In the genomic region with DNA sequence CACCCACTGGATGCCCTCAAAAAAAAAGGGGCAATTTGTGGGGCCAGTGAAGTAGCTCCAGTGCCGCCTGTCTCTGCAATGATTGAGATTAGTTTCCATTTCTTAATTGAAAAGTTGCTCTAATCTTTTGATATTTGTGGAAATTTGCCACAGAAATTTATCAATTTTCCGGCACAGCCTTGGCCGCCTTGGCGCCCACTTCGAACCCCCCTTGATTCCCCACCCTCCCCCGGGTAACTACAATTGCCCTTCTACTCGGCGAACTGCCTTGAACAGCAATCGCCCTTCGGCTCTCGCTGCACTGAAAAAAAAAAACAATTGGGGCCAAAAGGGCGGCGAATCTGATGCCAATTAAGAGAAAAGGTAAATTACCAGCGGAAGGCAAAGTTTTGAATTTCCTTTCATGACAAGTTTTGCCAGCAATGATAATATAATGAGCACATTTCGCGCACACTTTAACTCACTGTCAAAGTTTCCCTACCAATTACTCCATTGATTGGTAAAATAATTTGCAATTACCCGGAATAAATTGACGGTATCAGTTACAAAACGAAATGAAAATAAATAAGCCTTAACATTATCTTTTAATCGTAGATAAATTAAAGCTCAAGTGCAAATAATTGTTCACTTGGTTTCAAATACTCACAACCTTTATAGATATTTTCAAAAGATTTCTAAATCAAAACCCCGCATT, we compare ENCODE assay signal across 1 fruit fly cellular context.
TF ChIP-seq lines count a peak whose summit lies in the region.

No protein-coding gene starts in this region.

TF ChIP-seq in whole organism, embryonic, 481 proteins besides CTCF, POLR2A, EP300 and RAD21 (continued from another document):
- TF ChIP-seq rib (GFP tag; IDR thresholded peaks at IDR 0.05; lab: Robert Waterston, UW) (no peak), nmo (GFP tag; optimal IDR thresholded peaks at IDR 0.05; lab: Kevin White, UChicago) (peak; percentile 53), CG8924 (tag; optimal IDR thresholded peaks at IDR 0.05; lab: Kevin White, UChicago) (peak; percentile 12), CG10267 (tag; optimal IDR thresholded peaks at IDR 0.05; lab: Kevin White, UChicago) (peak; percentile 8), CG3838 (GFP tag; optimal IDR thresholded peaks at IDR 0.05; lab: Kevin White, UChicago) (no peak), Sox102F (GFP tag; optimal IDR thresholded peaks at IDR 0.05; lab: Kevin White, UChicago) (no peak), Poxn (GFP tag; IDR thresholded peaks at IDR 0.05; lab: Robert Waterston, UW) (no peak), D (optimal IDR thresholded peaks at IDR 0.05; lab: Kevin White, UChicago) (no peak), D (GFP tag; optimal IDR thresholded peaks at IDR 0.05; lab: Kevin White, UChicago) (peak; percentile 46), lmd (GFP tag; IDR thresholded peaks at IDR 0.05; lab: Robert Waterston, UW) (peak; percentile 44), Ets65A (GFP tag; lab: Kevin White, UChicago) (peak; percentile 80), Tbp (GFP tag; optimal IDR thresholded peaks at IDR 0.05; lab: Kevin White, UChicago) (no peak), cwo (GFP tag; optimal IDR thresholded peaks at IDR 0.05; lab: Kevin White, UChicago) (peak; percentile 0), ttk (GFP tag; IDR thresholded peaks at IDR 0.05; lab: Robert Waterston, UW) (no peak), zf30C (GFP tag; optimal IDR thresholded peaks at IDR 0.05; lab: Kevin White, UChicago) (peak; percentile 11), CG8765 (GFP tag; IDR thresholded peaks at IDR 0.05; lab: Robert Waterston, UW) (no peak), CG8359 (GFP tag; optimal IDR thresholded peaks at IDR 0.05; lab: Kevin White, UChicago; ENCODE audit: borderline replicate concordance) (no peak), dm (GFP tag; optimal IDR thresholded peaks at IDR 0.05; lab: Kevin White, UChicago) (no peak), prd (optimal IDR thresholded peaks at IDR 0.05; lab: Kevin White, UChicago) (no peak), prd (GFP tag; IDR thresholded peaks at IDR 0.05; lab: Robert Waterston, UW) (peak; percentile 41; the same call in 1 of the 3 replicates), gem (tag; optimal IDR thresholded peaks at IDR 0.05; lab: Kevin White, UChicago) (peak; percentile 57), CG10147 (GFP tag; optimal IDR thresholded peaks at IDR 0.05; lab: Kevin White, UChicago) (peak; percentile 12), Dll (GFP tag; IDR thresholded peaks at IDR 0.05; lab: Robert Waterston, UW; ENCODE audit: partially characterized antibody) (no peak), CG18619 (GFP tag; optimal IDR thresholded peaks at IDR 0.05; lab: Kevin White, UChicago) (peak; percentile 5), org-1 (GFP tag; optimal IDR thresholded peaks at IDR 0.05; lab: Kevin White, UChicago) (peak; percentile 26), HHEX (GFP tag; optimal IDR thresholded peaks at IDR 0.05; lab: Kevin White, UChicago) (peak; percentile 6), Hr39 (optimal IDR thresholded peaks at IDR 0.05; lab: Kevin White, UChicago) (no peak), pita (GFP tag; optimal IDR thresholded peaks at IDR 0.05; lab: Kevin White, UChicago) (no peak), tio (GFP tag; optimal IDR thresholded peaks at IDR 0.05; lab: Kevin White, UChicago) (peak; percentile 6), her (GFP tag; optimal IDR thresholded peaks at IDR 0.05; lab: Kevin White, UChicago) (no peak), CG32532 (GFP tag; IDR thresholded peaks at IDR 0.05; lab: Robert Waterston, UW) (no peak), Hand (GFP tag; optimal IDR thresholded peaks at IDR 0.05; lab: Kevin White, UChicago) (peak; percentile 11), Blimp-1 (GFP tag; optimal IDR thresholded peaks at IDR 0.05; lab: Kevin White, UChicago) (peak; percentile 15), Hr3 (GFP tag; optimal IDR thresholded peaks at IDR 0.05; lab: Kevin White, UChicago) (peak; percentile 17), CG4328 (GFP tag; optimal IDR thresholded peaks at IDR 0.05; lab: Kevin White, UChicago) (peak; percentile 7), CG31441 (GFP tag; IDR thresholded peaks at IDR 0.05; lab: Robert Waterston, UW) (peak; percentile 35; the same call in 1 of the 2 replicates), CG10979 (tag; optimal IDR thresholded peaks at IDR 0.05; lab: Kevin White, UChicago) (peak; percentile 44), sr (GFP tag; IDR thresholded peaks at IDR 0.05; lab: Robert Waterston, UW) (peak; percentile 58; the same call in 2 of the 3 replicates), dmrt99B (tag; optimal IDR thresholded peaks at IDR 0.05; lab: Kevin White, UChicago) (peak; percentile 60), nerfin-1 (tag; optimal IDR thresholded peaks at IDR 0.05; lab: Kevin White, UChicago) (peak; percentile 15), chn (GFP tag; optimal IDR thresholded peaks at IDR 0.05; lab: Kevin White, UChicago) (no peak), ac (GFP tag; optimal IDR thresholded peaks at IDR 0.05; lab: Kevin White, UChicago) (no peak), ftz-f1 (GFP tag; optimal IDR thresholded peaks at IDR 0.05; lab: Kevin White, UChicago) (no peak), oc (tag; optimal IDR thresholded peaks at IDR 0.05; lab: Kevin White, UChicago) (no peak), CG9727 (GFP tag; optimal IDR thresholded peaks at IDR 0.05; lab: Kevin White, UChicago) (peak; percentile 16), CG2712 (tag; optimal IDR thresholded peaks at IDR 0.05; lab: Kevin White, UChicago) (peak; percentile 24), D19B (GFP tag; optimal IDR thresholded peaks at IDR 0.05; lab: Kevin White, UChicago) (peak; percentile 7), tin (GFP tag; optimal IDR thresholded peaks at IDR 0.05; lab: Kevin White, UChicago) (peak; percentile 43), CG17361 (GFP tag; IDR thresholded peaks at IDR 0.05; lab: Robert Waterston, UW) (peak; percentile 49; the same call in 2 of the 3 replicates), sens (GFP tag; lab: Kevin White, UChicago) (peak; percentile 73), slp2 (GFP tag; optimal IDR thresholded peaks at IDR 0.05; lab: Kevin White, UChicago) (peak; percentile 30), Ssrp (tag; optimal IDR thresholded peaks at IDR 0.05; lab: Kevin White, UChicago) (peak; percentile 29), Dad (GFP tag; optimal IDR thresholded peaks at IDR 0.05; lab: Kevin White, UChicago) (no peak), luna (GFP tag; optimal IDR thresholded peaks at IDR 0.05; lab: Kevin White, UChicago) (no peak), ash1 (GFP tag; optimal IDR thresholded peaks at IDR 0.05; lab: Kevin White, UChicago) (no peak), CG30403 (GFP tag; optimal IDR thresholded peaks at IDR 0.05; lab: Kevin White, UChicago) (peak; percentile 38), unc-4 (GFP tag; IDR thresholded peaks at IDR 0.05; lab: Robert Waterston, UW; ENCODE audit: partially characterized antibody) (no peak), Sox100B (GFP tag; optimal IDR thresholded peaks at IDR 0.05; lab: Kevin White, UChicago) (peak; percentile 67), CG1024 (GFP tag; IDR thresholded peaks at IDR 0.05; lab: Robert Waterston, UW) (no peak), fd96Cb (tag; optimal IDR thresholded peaks at IDR 0.05; lab: Kevin White, UChicago) (peak; percentile 32), Med (GFP tag; lab: Kevin White, UChicago) (peak; percentile 63), Oli (tag; optimal IDR thresholded peaks at IDR 0.05; lab: Kevin White, UChicago) (peak; percentile 31), CG17385 (GFP tag; optimal IDR thresholded peaks at IDR 0.05; lab: Kevin White, UChicago) (peak; percentile 39), pb (GFP tag; optimal IDR thresholded peaks at IDR 0.05; lab: Kevin White, UChicago) (peak; percentile 12), Meics (GFP tag; optimal IDR thresholded peaks at IDR 0.05; lab: Kevin White, UChicago) (peak; percentile 12), CG4424 (GFP tag; optimal IDR thresholded peaks at IDR 0.05; lab: Kevin White, UChicago) (peak; percentile 44), pfk (GFP tag; optimal IDR thresholded peaks at IDR 0.05; lab: Kevin White, UChicago) (no peak), Atf6 (GFP tag; IDR thresholded peaks at IDR 0.05; lab: Robert Waterston, UW) (no peak), caup (GFP tag; optimal IDR thresholded peaks at IDR 0.05; lab: Kevin White, UChicago; ENCODE audit: severe bottlenecking) (peak; percentile 16), CG7556 (GFP tag; optimal IDR thresholded peaks at IDR 0.05; lab: Kevin White, UChicago) (peak; percentile 65), bsh (GFP tag; optimal IDR thresholded peaks at IDR 0.05; lab: Kevin White, UChicago) (peak in 1 of 2 experiments; percentile 18), Fer2 (tag; optimal IDR thresholded peaks at IDR 0.05; lab: Kevin White, UChicago) (no peak), Hr51 (GFP tag; optimal IDR thresholded peaks at IDR 0.05; lab: Kevin White, UChicago) (peak in 1 of 2 experiments; percentile 35), dpn (GFP tag; optimal IDR thresholded peaks at IDR 0.05; lab: Kevin White, UChicago) (no peak), HLHmδ (GFP tag; optimal IDR thresholded peaks at IDR 0.05; lab: Kevin White, UChicago) (no peak), Nf-YA (GFP tag; IDR thresholded peaks at IDR 0.05; lab: Robert Waterston, UW) (no peak), Asciz (GFP tag; optimal IDR thresholded peaks at IDR 0.05; lab: Kevin White, UChicago) (peak; percentile 19), Sry-δ (GFP tag; optimal IDR thresholded peaks at IDR 0.05; lab: Kevin White, UChicago) (no peak), tgo (GFP tag; IDR thresholded peaks at IDR 0.05; lab: Robert Waterston, UW) (no peak), Kr (GFP tag; optimal IDR thresholded peaks at IDR 0.05; lab: Kevin White, UChicago) (no peak), Side (GFP tag; optimal IDR thresholded peaks at IDR 0.05; lab: Kevin White, UChicago) (no peak), crol (GFP tag; IDR thresholded peaks at IDR 0.05; lab: Robert Waterston, UW) (peak; percentile 73), Chrac-16 (GFP tag; optimal IDR thresholded peaks at IDR 0.05; lab: Kevin White, UChicago) (peak; percentile 28), CG12219 (GFP tag; optimal IDR thresholded peaks at IDR 0.05; lab: Kevin White, UChicago) (peak; percentile 16), CG3281 (GFP tag; optimal IDR thresholded peaks at IDR 0.05; lab: Kevin White, UChicago) (peak; percentile 33), CG1792 (GFP tag; optimal IDR thresholded peaks at IDR 0.05; lab: Kevin White, UChicago) (no peak), NC2β (GFP tag; optimal IDR thresholded peaks at IDR 0.05; lab: Kevin White, UChicago) (peak; percentile 5), CG11504 (tag; optimal IDR thresholded peaks at IDR 0.05; lab: Kevin White, UChicago) (peak; percentile 67), ap (GFP tag; IDR thresholded peaks at IDR 0.05; lab: Robert Waterston, UW) (no peak), pum (GFP tag; optimal IDR thresholded peaks at IDR 0.05; lab: Kevin White, UChicago) (peak; percentile 10), CG14710 (tag; optimal IDR thresholded peaks at IDR 0.05; lab: Kevin White, UChicago) (peak; percentile 22), CG4820 (GFP tag; optimal IDR thresholded peaks at IDR 0.05; lab: Kevin White, UChicago) (no peak), CG11093 (GFP tag; IDR thresholded peaks at IDR 0.05; lab: Robert Waterston, UW) (no peak), CoRest (tag; optimal IDR thresholded peaks at IDR 0.05; lab: Kevin White, UChicago) (peak; percentile 46), Mad (GFP tag; optimal IDR thresholded peaks at IDR 0.05; lab: Kevin White, UChicago) (no peak), CG7839 (tag; optimal IDR thresholded peaks at IDR 0.05; lab: Kevin White, UChicago) (peak; percentile 37), CG11247 (GFP tag; IDR thresholded peaks at IDR 0.05; lab: Robert Waterston, UW) (no peak), cad (GFP tag; optimal IDR thresholded peaks at IDR 0.05; lab: Kevin White, UChicago) (no peak), ind (GFP tag; optimal IDR thresholded peaks at IDR 0.05; lab: Kevin White, UChicago) (peak; percentile 31), CG16815 (GFP tag; optimal IDR thresholded peaks at IDR 0.05; lab: Kevin White, UChicago) (peak; percentile 14), CG15269 (tag; optimal IDR thresholded peaks at IDR 0.05; lab: Kevin White, UChicago) (peak; percentile 50), corto (GFP tag; optimal IDR thresholded peaks at IDR 0.05; lab: Kevin White, UChicago) (no peak), Ptx1 (GFP tag; IDR thresholded peaks at IDR 0.05; lab: Robert Waterston, UW) (0 out of 2 replicates have a peak, but pooled peaks have one; percentile 6), CG12659 (GFP tag; optimal IDR thresholded peaks at IDR 0.05; lab: Kevin White, UChicago) (peak; percentile 15), CG8388 (GFP tag; optimal IDR thresholded peaks at IDR 0.05; lab: Kevin White, UChicago) (peak; percentile 20), CG13424 (tag; optimal IDR thresholded peaks at IDR 0.05; lab: Kevin White, UChicago) (peak; percentile 27), Elba2 (GFP tag; optimal IDR thresholded peaks at IDR 0.05; lab: Kevin White, UChicago) (no peak), Hsf (GFP tag; optimal IDR thresholded peaks at IDR 0.05; lab: Kevin White, UChicago) (peak; percentile 7), ken (GFP tag; IDR thresholded peaks at IDR 0.05; lab: Robert Waterston, UW) (0 out of 3 replicates have a peak, but pooled peaks have one; percentile 11)
